Fruit fly (Drosophila melanogaster): ENCODE data around the gene rdhB.

DNA sequence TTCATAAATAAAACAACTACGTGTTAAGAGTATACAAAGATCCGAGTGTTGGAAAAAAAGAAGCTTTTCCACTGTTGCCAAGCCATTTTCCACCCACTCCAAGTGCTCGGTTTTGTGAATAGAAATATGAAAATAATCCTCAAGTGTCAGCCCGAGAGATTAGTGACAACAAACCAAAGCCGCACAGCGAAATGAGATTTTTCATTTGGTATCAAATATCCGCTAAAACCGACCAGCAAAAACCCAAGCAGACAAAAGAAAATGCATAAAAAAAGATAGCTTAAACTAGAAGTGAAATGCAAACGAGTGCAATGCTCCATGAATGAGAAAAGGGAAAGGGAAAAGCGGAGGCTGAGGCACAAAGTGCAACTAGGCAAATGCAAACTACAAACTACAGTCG is at the start of gene rdhB:
- TF ChIP-seq Dll (optimal IDR thresholded peaks at IDR 0.05) = no peak
- no peak for TF ChIP-seq pan (optimal IDR thresholded peaks at IDR 0.05)
- TF ChIP-seq psq (optimal IDR thresholded peaks at IDR 0.05) = no peak
- no peak for TF ChIP-seq CG8478 (optimal IDR thresholded peaks at IDR 0.05)

Measured in whole organism.